Worm (Caenorhabditis elegans) whole organism, early embryonic: Measurements from ENCODE around the gene F32H5.1.

Experiments used
- B0310.2 ChIP-seq: sonication (generic microtip); optimal IDR thresholded peaks from 2 replicates; lab custom pipeline; 2016; ENCODE audit warnings: mild to moderate bottlenecking, missing genetic modification characterization, missing compliant biosample characterization
- ama-1 ChIP-seq: fragments of 150-350 bp; optimal IDR thresholded peaks from 2 replicates; lab custom pipeline; 2014
- ceh-36 ChIP-seq: sonication (generic microtip); optimal IDR thresholded peaks from 2 replicates; lab custom pipeline; 2016; ENCODE audit warnings: missing genetic modification characterization, inconsistent platforms, missing compliant biosample characterization
- ets-7 ChIP-seq: sonication (generic microtip); optimal IDR thresholded peaks from 2 replicates; lab custom pipeline; 2016; ENCODE audit warnings: missing genotype, missing genetic modification characterization, missing compliant biosample characterization
- flt-1 ChIP-seq: fragments of 200-800 bp; sonication (Bioruptor generic); IDR thresholded peaks from 2 replicates; pipeline ENCODE4 v1.3.6; 2022; ENCODE audit warnings: missing genetic modification characterization, missing compliant biosample characterization
- pes-1 ChIP-seq: fragments of 200-800 bp; sonication (Bioruptor generic); IDR thresholded peaks from 2 replicates; pipeline ENCODE4 v1.3.6; 2022; ENCODE audit warnings: missing genetic modification reagents, missing genetic modification characterization, missing compliant biosample characterization

- TF ChIP-seq ama-1 (no peak), ets-7 (tag; lab: Kevin White, UChicago) (no peak), ceh-36 (tag; lab: Kevin White, UChicago) (no peak), flt-1 (GFP tag; lab: Robert Waterston, UW) (no peak), pes-1 (no peak), B0310.2 (tag; lab: Kevin White, UChicago) (no peak)
Observed at ce11 chrV:13334447-13334846, 23.4 kb downstream of the F32H5.1 start.
